Worm (Caenorhabditis elegans) whole organism, L4 larva: Measurements from ENCODE around the gene R07B1.13.

Experiments used
- F26F4.8 ChIP-seq: fragments of 200-800 bp; sonication (Bioruptor generic); conservative IDR thresholded peaks from 2 replicates; pipeline ENCODE4 v1.3.6; 2022; ENCODE audit warnings: missing genetic modification characterization, missing compliant biosample characterization
- T20F7.1 ChIP-seq: fragments of 200-800 bp; sonication (Bioruptor generic); optimal IDR thresholded peaks from 2 replicates; lab custom pipeline; 2018; ENCODE audit warnings: mild to moderate bottlenecking, missing genetic modification characterization, missing compliant biosample characterization
- T26A8.4 ChIP-seq: fragments of 200-800 bp; sonication (Bioruptor generic); IDR thresholded peaks from 2 replicates; pipeline ENCODE4 v1.3.6; 2022; ENCODE audit warnings: missing genetic modification characterization, missing compliant biosample characterization
- Y105C5A.15 ChIP-seq: fragments of 200-800 bp; sonication (Bioruptor generic); IDR thresholded peaks from 2 replicates; pipeline ENCODE4 v1.3.6; 2022; ENCODE audit warnings: missing genetic modification characterization, missing compliant biosample characterization
- Y75B8A.6 ChIP-seq: fragments of 200-800 bp; sonication (Bioruptor generic); IDR thresholded peaks from 2 replicates; pipeline ENCODE4 v1.3.6; 2022; ENCODE audit warnings: missing genetic modification reagents, missing genetic modification characterization, missing compliant biosample characterization
- ZK546.5 ChIP-seq, 2 experiments: sonication (generic microtip); optimal IDR thresholded peaks; 2 replicates each; lab custom pipeline; 2017; ENCODE audit warnings: missing biosample characterization in 2 of 2, missing genetic modification characterization in 2 of 2
- aha-1 ChIP-seq: fragments of 150-350 bp; peaks from one replicate; lab custom pipeline; 2014; ENCODE audit warnings: missing biosample characterization, missing genetic modification characterization
- ama-1 ChIP-seq: fragments of 150-350 bp; optimal IDR thresholded peaks from 2 replicates; lab custom pipeline; 2014; ENCODE audit warnings: inconsistent platforms, mixed read lengths
- ceh-20 ChIP-seq: fragments of 200-800 bp; sonication (Bioruptor generic); IDR thresholded peaks from 2 replicates; pipeline ENCODE4 v1.3.6; 2022; ENCODE audit warnings: missing genetic modification reagents, missing genetic modification characterization, missing compliant biosample characterization
- ceh-32 ChIP-seq: sonication (generic microtip); optimal IDR thresholded peaks from 2 replicates; lab custom pipeline; 2016; ENCODE audit warnings: mild to moderate bottlenecking, missing genetic modification characterization, missing compliant biosample characterization; ENCODE audit not compliant: poor library complexity
- ceh-44 ChIP-seq: fragments of 200-800 bp; sonication (Bioruptor generic); IDR thresholded peaks from 2 replicates; pipeline ENCODE4 v1.3.6; 2022; ENCODE audit warnings: missing genetic modification reagents, missing genetic modification characterization, missing compliant biosample characterization
- ctbp-1 ChIP-seq: fragments of 200-800 bp; sonication (Bioruptor generic); IDR thresholded peaks from 2 replicates; pipeline ENCODE4 v1.3.6; 2022; ENCODE audit warnings: missing genetic modification reagents, missing genetic modification characterization, missing compliant biosample characterization
- daf-16 ChIP-seq, 3 experiments: sonication (generic microtip); optimal IDR thresholded peaks; 2 replicates each; lab custom pipeline; 2016 to 2017; ENCODE audit warnings: missing genetic modification characterization in 3 of 3, missing genetic modification reagents in 3 of 3, mild to moderate bottlenecking in 2 of 3, missing compliant biosample characterization in 2 of 3, missing biosample characterization in 1 of 3, moderate library complexity in 1 of 3
- daf-8 ChIP-seq: fragments of 200-800 bp; sonication (Bioruptor generic); IDR thresholded peaks from 2 replicates; pipeline ENCODE4 v1.3.6; 2022; ENCODE audit warnings: missing genetic modification characterization, missing compliant biosample characterization
- dmd-8 ChIP-seq: fragments of 200-800 bp; sonication (Bioruptor generic); IDR thresholded peaks from 2 replicates; pipeline ENCODE4 v1.3.6; 2022; ENCODE audit warnings: missing genetic modification characterization, missing compliant biosample characterization
- dmd-9 ChIP-seq: fragments of 200-800 bp; sonication (Bioruptor generic); IDR thresholded peaks from 2 replicates; pipeline ENCODE4 v1.3.6; 2022; ENCODE audit warnings: missing genetic modification reagents, missing genetic modification characterization, missing compliant biosample characterization
- dve-1 ChIP-seq: sonication (generic microtip); optimal IDR thresholded peaks from 2 replicates; lab custom pipeline; 2017; ENCODE audit warnings: antibody characterized with exemption, mild to moderate bottlenecking, missing genetic modification characterization, missing compliant biosample characterization; ENCODE audit not compliant: insufficient read depth
- egl-27 ChIP-seq: sonication (generic microtip); optimal IDR thresholded peaks from 3 replicates; lab custom pipeline; 2017; ENCODE audit warnings: missing biosample characterization, missing genetic modification reagents, missing genetic modification characterization
- egl-43 ChIP-seq: fragments of 200-800 bp; sonication (Bioruptor generic); IDR thresholded peaks from 2 replicates; pipeline ENCODE4 v1.3.6; 2022; ENCODE audit warnings: missing genetic modification reagents, missing genetic modification characterization, missing compliant biosample characterization
- fos-1 ChIP-seq: fragments of 150-350 bp; optimal IDR thresholded peaks from 2 replicates; lab custom pipeline; 2014; ENCODE audit warnings: missing biosample characterization, missing genetic modification characterization
- hlh-11 ChIP-seq: fragments of 200-800 bp; sonication (Bioruptor generic); optimal IDR thresholded peaks from 2 replicates; lab custom pipeline; 2018; ENCODE audit warnings: mild to moderate bottlenecking, missing genetic modification characterization, missing compliant biosample characterization
- jun-1 ChIP-seq: fragments of 150-350 bp; optimal IDR thresholded peaks from 2 replicates; lab custom pipeline; 2014; ENCODE audit warnings: missing biosample characterization, missing genetic modification reagents, missing genetic modification characterization
- lim-7 ChIP-seq: fragments of 200-800 bp; sonication (Bioruptor generic); IDR thresholded peaks from 2 replicates; pipeline ENCODE4 v1.3.6; 2022; ENCODE audit warnings: missing genetic modification characterization, missing compliant biosample characterization
- lin-1 ChIP-seq: fragments of 200-800 bp; sonication (Bioruptor generic); IDR thresholded peaks from 2 replicates; pipeline ENCODE4 v1.3.6; 2022; ENCODE audit warnings: missing genetic modification reagents, missing genetic modification characterization, missing compliant biosample characterization
- lin-15B ChIP-seq: fragments of 150-350 bp; sonication (generic microtip); optimal IDR thresholded peaks from 3 replicates; lab custom pipeline; 2014; ENCODE audit warnings: missing biosample characterization, missing genetic modification characterization
- lin-29 ChIP-seq: fragments of 200-800 bp; sonication (Bioruptor generic); IDR thresholded peaks from 2 replicates; pipeline ENCODE4 v1.3.6; 2022; ENCODE audit warnings: missing genetic modification reagents, missing genetic modification characterization, missing compliant biosample characterization
- lin-38 ChIP-seq: fragments of 200-800 bp; sonication (Bioruptor generic); IDR thresholded peaks from 2 replicates; pipeline ENCODE4 v1.3.6; 2022; ENCODE audit warnings: missing genetic modification reagents, missing genetic modification characterization, missing compliant biosample characterization
- lsy-2 ChIP-seq, 2 experiments: fragments of 150-350 bp in 1 of 2; sonication (generic microtip) in 1 of 2; optimal IDR thresholded peaks; 2 replicates each; lab custom pipeline; 2014 to 2017; ENCODE audit warnings: missing biosample characterization in 2 of 2, missing genetic modification characterization in 2 of 2
- madf-5 ChIP-seq, 2 experiments: fragments of 200-800 bp; sonication (Bioruptor generic); IDR thresholded peaks; 2 replicates each; pipeline ENCODE4 v1.3.6; 2022; ENCODE audit warnings: missing compliant biosample characterization in 2 of 2, missing genetic modification characterization in 2 of 2
- nhr-102 ChIP-seq: sonication (generic microtip); optimal IDR thresholded peaks from 2 replicates; lab custom pipeline; 2016; ENCODE audit warnings: mild to moderate bottlenecking, missing genetic modification characterization, moderate library complexity, missing compliant biosample characterization
- nhr-11 ChIP-seq: fragments of 150-350 bp; optimal IDR thresholded peaks from 2 replicates; lab custom pipeline; 2014; ENCODE audit warnings: missing biosample characterization, missing genetic modification characterization
- nhr-111 ChIP-seq: fragments of 200-800 bp; sonication (Bioruptor generic); optimal IDR thresholded peaks from 2 replicates; lab custom pipeline; 2018; ENCODE audit warnings: mild to moderate bottlenecking, missing genetic modification characterization, missing compliant biosample characterization
- nhr-237 ChIP-seq: sonication (generic microtip); optimal IDR thresholded peaks from 2 replicates; lab custom pipeline; 2017; ENCODE audit warnings: missing biosample characterization, missing genetic modification characterization
- nhr-28 ChIP-seq: fragments of 150-350 bp; optimal IDR thresholded peaks from 2 replicates; lab custom pipeline; 2014; ENCODE audit warnings: missing biosample characterization, missing genetic modification characterization
- nhr-41 ChIP-seq: fragments of 200-800 bp; sonication (Bioruptor generic); IDR thresholded peaks from 2 replicates; pipeline ENCODE4 v1.3.6; 2022; ENCODE audit warnings: missing genetic modification reagents, missing genetic modification characterization, missing compliant biosample characterization
- nhr-76 ChIP-seq: fragments of 150-350 bp; optimal IDR thresholded peaks from 2 replicates; lab custom pipeline; 2014; ENCODE audit warnings: missing biosample characterization, missing genetic modification characterization
- nhr-77 ChIP-seq: fragments of 150-350 bp; optimal IDR thresholded peaks from 2 replicates; lab custom pipeline; 2014; ENCODE audit warnings: missing biosample characterization, missing genetic modification characterization
- pha-4 ChIP-seq, 2 experiments: fragments of 150-350 bp in 1 of 2; fragments of 200-800 bp in 1 of 2; sonication (Bioruptor generic) in 1 of 2; IDR thresholded peaks in 1 of 2; optimal IDR thresholded peaks in 1 of 2; 2 replicates each; pipeline versions ENCODE4 v1.3.6 to Lab custom; 2014 to 2022; ENCODE audit warnings: missing genetic modification characterization in 2 of 2, missing genetic modification reagents in 2 of 2, missing biosample characterization in 1 of 2, missing compliant biosample characterization in 1 of 2
- pqm-1 ChIP-seq: sonication (generic microtip); optimal IDR thresholded peaks from 2 replicates; lab custom pipeline; 2017; ENCODE audit warnings: missing biosample characterization, missing genetic modification characterization
- saeg-2 ChIP-seq: fragments of 200-800 bp; sonication (Bioruptor generic); IDR thresholded peaks from 2 replicates; pipeline ENCODE4 v1.3.6; 2022; ENCODE audit warnings: missing genetic modification reagents, missing genetic modification characterization, missing compliant biosample characterization
- snpc-1.2 ChIP-seq: fragments of 200-800 bp; sonication (Bioruptor generic); IDR thresholded peaks from 2 replicates; pipeline ENCODE4 v1.3.6; 2022; ENCODE audit warnings: missing genetic modification reagents, missing genetic modification characterization, missing compliant biosample characterization
- tra-1 ChIP-seq: fragments of 200-800 bp; sonication (Bioruptor generic); IDR thresholded peaks from 2 replicates; pipeline ENCODE4 v1.3.6; 2022; ENCODE audit warnings: missing genetic modification reagents, missing genetic modification characterization, missing compliant biosample characterization
- unc-39 ChIP-seq: sonication (generic microtip); optimal IDR thresholded peaks from 2 replicates; lab custom pipeline; 2017; ENCODE audit warnings: missing biosample characterization, missing genetic modification characterization
- unc-62 ChIP-seq, 3 experiments: fragments of 150-350 bp in 1 of 3; sonication (generic microtip); optimal IDR thresholded peaks in 2 of 3; peaks in 1 of 3; 1 replicate in 1 of 3; 2 replicates in 2 of 3; lab custom pipeline; 2014 to 2017; ENCODE audit warnings: missing biosample characterization in 3 of 3, missing genetic modification characterization in 3 of 3, missing genetic modification reagents in 3 of 3, missing genotype in 1 of 3
- zfp-2 ChIP-seq: sonication (generic microtip); optimal IDR thresholded peaks from 2 replicates; lab custom pipeline; 2016; ENCODE audit warnings: mild to moderate bottlenecking, missing genetic modification characterization, missing compliant biosample characterization
- zip-11 ChIP-seq: fragments of 200-800 bp; sonication (Bioruptor generic); IDR thresholded peaks from 2 replicates; pipeline ENCODE4 v1.3.6; 2022; ENCODE audit warnings: missing genetic modification characterization, missing compliant biosample characterization
- zip-2 ChIP-seq: fragments of 150-350 bp; optimal IDR thresholded peaks from 2 replicates; lab custom pipeline; 2014; ENCODE audit warnings: missing biosample characterization, missing genetic modification characterization
- ztf-11 ChIP-seq: fragments of 150-350 bp; optimal IDR thresholded peaks from 2 replicates; lab custom pipeline; 2014; ENCODE audit warnings: missing biosample characterization, missing genetic modification characterization

The R07B1.13 gene

DNA sequence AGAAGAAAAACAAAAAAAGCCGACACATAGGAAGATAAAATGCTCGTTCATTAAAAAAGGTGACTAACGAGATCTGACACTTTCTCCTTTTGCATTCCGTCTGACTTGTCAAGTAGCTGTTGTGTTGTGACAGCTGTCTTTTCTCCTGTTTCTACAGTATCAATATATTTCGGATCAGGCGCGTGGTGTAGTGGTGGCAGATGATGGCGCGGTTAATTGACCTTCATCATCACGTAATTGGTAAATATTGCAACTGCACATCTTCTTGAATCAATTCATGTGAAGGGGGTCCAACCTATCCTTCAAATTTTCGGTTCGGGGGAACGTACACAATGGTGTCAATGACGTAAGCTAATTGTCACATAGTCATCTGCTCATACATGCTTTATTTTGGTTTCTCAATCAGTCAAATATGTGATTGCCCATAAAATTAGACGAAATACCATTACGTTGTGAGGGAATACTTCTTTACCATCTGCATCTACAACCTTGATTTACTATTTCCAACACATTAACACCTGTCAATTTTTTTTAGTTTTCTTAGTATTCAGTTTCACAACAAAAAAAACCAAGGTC, 21.3 kb upstream of the R07B1.13 start:
- TF ChIP-seq pha-4 (GFP tag; IDR thresholded peaks at IDR 0.05; lab: Robert Waterston, UW) (no peak), pha-4 (tag; optimal IDR thresholded peaks at IDR 0.05; lab: Kevin White, UChicago) (no peak), unc-62 (GFP tag; optimal IDR thresholded peaks at IDR 0.05 in 1 of 2; lab: Kevin White, UChicago) (peak in 1 of 2 experiments; percentile 92), unc-62 (tag; optimal IDR thresholded peaks at IDR 0.05; lab: Kevin White, UChicago) (no peak)

- TF ChIP-seq zip-11 (GFP tag; lab: Robert Waterston, UW) (no peak), saeg-2 (GFP tag; lab: Robert Waterston, UW) (no peak), ztf-11 (tag; lab: Kevin White, UChicago) (no peak), nhr-76 (tag; lab: Kevin White, UChicago) (no peak), ZK546.5 (tag; optimal IDR thresholded peaks at IDR 0.05; lab: Kevin White, UChicago) (no peak), nhr-28 (tag; lab: Kevin White, UChicago) (peak; percentile 68), T20F7.1 (peak; percentile 45), jun-1 (tag; lab: Kevin White, UChicago) (no peak), hlh-11 (peak; percentile 65), zip-2 (no peak), Y105C5A.15 (no peak), zfp-2 (tag; lab: Kevin White, UChicago) (no peak), lin-38 (GFP tag; lab: Robert Waterston, UW) (no peak), aha-1 (tag; lab: Kevin White, UChicago) (peak; percentile 82), lin-1 (no peak), ceh-44 (GFP tag; lab: Robert Waterston, UW) (no peak), pqm-1 (tag; lab: Kevin White, UChicago) (peak; percentile 47), Y75B8A.6 (GFP tag; lab: Robert Waterston, UW) (no peak), F26F4.8 (GFP tag; lab: Robert Waterston, UW) (no peak), daf-16 (GFP tag; optimal IDR thresholded peaks at IDR 0.05; lab: Kevin White, UChicago) (no peak), daf-16 (tag; optimal IDR thresholded peaks at IDR 0.05; lab: Kevin White, UChicago) (peak; percentile 81), ceh-20 (GFP tag; lab: Robert Waterston, UW) (peak; percentile 72; the same call in 1 of the 2 replicates), unc-39 (tag; lab: Kevin White, UChicago) (no peak), egl-27 (tag; lab: Kevin White, UChicago) (no peak), nhr-41 (GFP tag; lab: Robert Waterston, UW) (no peak), pha-4 (GFP tag; IDR thresholded peaks at IDR 0.05; lab: Robert Waterston, UW) (no peak), pha-4 (tag; optimal IDR thresholded peaks at IDR 0.05; lab: Kevin White, UChicago) (no peak), nhr-11 (no peak), daf-8 (GFP tag; lab: Robert Waterston, UW) (no peak), dmd-8 (GFP tag; lab: Robert Waterston, UW) (no peak), lsy-2 (tag; optimal IDR thresholded peaks at IDR 0.05; lab: Kevin White, UChicago) (no peak), tra-1 (peak; percentile 80; the same call in 1 of the 2 replicates), madf-5 (GFP tag; IDR thresholded peaks at IDR 0.05; lab: Robert Waterston, UW) (no peak), ceh-32 (tag; lab: Kevin White, UChicago) (no peak), nhr-102 (tag; lab: Kevin White, UChicago) (no peak), lin-29 (no peak), dve-1 (peak; percentile 84), dmd-9 (GFP tag; lab: Robert Waterston, UW) (no peak), nhr-237 (tag; lab: Kevin White, UChicago) (no peak), ama-1 (no peak), nhr-77 (peak; percentile 28), lin-15B (tag; lab: Kevin White, UChicago) (no peak), ctbp-1 (GFP tag; lab: Robert Waterston, UW) (no peak), nhr-111 (GFP tag; lab: Kevin White, UChicago) (no peak), lim-7 (GFP tag; lab: Robert Waterston, UW) (no peak), snpc-1.2 (GFP tag; lab: Robert Waterston, UW) (no peak), T26A8.4 (GFP tag; lab: Robert Waterston, UW) (no peak), egl-43 (GFP tag; lab: Robert Waterston, UW) (no peak), fos-1 (tag; lab: Kevin White, UChicago) (no peak)
These were observed 19.4 kb upstream of the R07B1.13 start, which contains the start of gene lec-8 for ce11 chrX:9850258-9850657. lec-8 (plus strand) TSS chrX:9850571.
